Worm (Caenorhabditis elegans) whole organism, L2 larva: ENCODE measurements around the gene R01H2.1.

ENCODE experiments used
- R02D3.7 ChIP-seq: fragments of 150-350 bp; optimal IDR thresholded peaks from 2 replicates; lab custom pipeline; 2014; ENCODE audit warnings: missing biosample characterization, missing genetic modification characterization
- mbf-1 ChIP-seq: sonication (generic microtip); optimal IDR thresholded peaks from 2 replicates; lab custom pipeline; 2017; ENCODE audit warnings: missing biosample characterization, missing genetic modification characterization
- nhr-10 ChIP-seq: sonication (generic microtip); optimal IDR thresholded peaks from 2 replicates; lab custom pipeline; 2017; ENCODE audit warnings: missing biosample characterization, missing genetic modification characterization
- nhr-11 ChIP-seq: fragments of 150-350 bp; optimal IDR thresholded peaks from 2 replicates; lab custom pipeline; 2014; ENCODE audit warnings: missing biosample characterization, missing genetic modification characterization
- nhr-12 ChIP-seq: fragments of 150-350 bp; optimal IDR thresholded peaks from 2 replicates; lab custom pipeline; 2014; ENCODE audit warnings: missing biosample characterization, missing genetic modification characterization
- nhr-77 ChIP-seq: fragments of 150-350 bp; optimal IDR thresholded peaks from 2 replicates; lab custom pipeline; 2014; ENCODE audit warnings: missing biosample characterization, missing genetic modification characterization
- peb-1 ChIP-seq: fragments of 150-350 bp; optimal IDR thresholded peaks from 2 replicates; lab custom pipeline; 2014; ENCODE audit warnings: missing biosample characterization, missing genetic modification characterization
- skn-1 ChIP-seq: sonication (generic microtip); optimal IDR thresholded peaks from 2 replicates; lab custom pipeline; 2017; ENCODE audit warnings: missing biosample characterization, missing genetic modification characterization
- unc-39 ChIP-seq: fragments of 150-350 bp; optimal IDR thresholded peaks from 2 replicates; lab custom pipeline; 2014; ENCODE audit warnings: missing biosample characterization, missing genetic modification characterization

ce11 chrIII:7064185-7064584, 1.5 kb downstream of the R01H2.1 start, which contains the start of gene R01H2.4:
- TF ChIP-seq nhr-12, result no peak
- TF ChIP-seq mbf-1 (tag; lab: Kevin White, UChicago), result no peak
- no peak for TF ChIP-seq nhr-77 (tag; lab: Kevin White, UChicago)
- TF ChIP-seq R02D3.7 (tag; lab: Kevin White, UChicago), result no peak
- no peak for TF ChIP-seq peb-1 (tag; lab: Kevin White, UChicago)
- no peak for TF ChIP-seq skn-1 (tag; lab: Kevin White, UChicago)
- no peak for TF ChIP-seq nhr-11 (tag; lab: Kevin White, UChicago)
- no peak for TF ChIP-seq nhr-10 (tag; lab: Kevin White, UChicago)
- no peak for TF ChIP-seq unc-39 (tag; lab: Kevin White, UChicago)
